Worm (Caenorhabditis elegans) whole organism, midembryonic: ENCODE data around the gene pkd-2.

ENCODE experiments used
- T22C8.4 ChIP-seq: fragments of 200-800 bp; sonication (Bioruptor generic); IDR thresholded peaks from 2 replicates; pipeline ENCODE4 v1.3.6; 2022; ENCODE audit warnings: missing genetic modification characterization, missing compliant biosample characterization
- cog-1 ChIP-seq: sonication (generic microtip); optimal IDR thresholded peaks from 2 replicates; lab custom pipeline; 2016; ENCODE audit warnings: missing genetic modification characterization, missing compliant biosample characterization
- flt-1 ChIP-seq: fragments of 200-800 bp; sonication (Bioruptor generic); IDR thresholded peaks from 2 replicates; pipeline ENCODE4 v1.3.6; 2022; ENCODE audit warnings: missing genetic modification characterization, missing compliant biosample characterization
- klf-2 ChIP-seq: fragments of 200-800 bp; sonication (Bioruptor generic); conservative IDR thresholded peaks from 2 replicates; pipeline ENCODE4 v1.3.6; 2022; ENCODE audit warnings: missing genetic modification reagents, missing genetic modification characterization, missing compliant biosample characterization
- ref-1 ChIP-seq: fragments of 200-800 bp; sonication (Bioruptor generic); conservative IDR thresholded peaks from 2 replicates; pipeline ENCODE4 v1.3.6; 2022; ENCODE audit warnings: missing genetic modification reagents, missing genetic modification characterization, missing compliant biosample characterization
- tab-1 ChIP-seq: fragments of 200-800 bp; sonication (Bioruptor generic); IDR thresholded peaks from 2 replicates; pipeline ENCODE4 v1.3.6; 2022; ENCODE audit warnings: missing genetic modification characterization, missing compliant biosample characterization
- ztf-23 ChIP-seq: fragments of 200-800 bp; sonication (Bioruptor generic); IDR thresholded peaks from 2 replicates; pipeline ENCODE4 v1.3.6; 2022; ENCODE audit warnings: missing genetic modification reagents, missing genetic modification characterization, missing compliant biosample characterization

- TF ChIP-seq ztf-23 (GFP tag; lab: Robert Waterston, UW), result no peak
- no peak for TF ChIP-seq flt-1
- no peak for TF ChIP-seq tab-1
- TF ChIP-seq cog-1 (tag; lab: Kevin White, UChicago), result no peak
- TF ChIP-seq T22C8.4 (GFP tag; lab: Robert Waterston, UW), result no peak
- TF ChIP-seq ref-1 (GFP tag; lab: Robert Waterston, UW), result no peak
- TF ChIP-seq klf-2 (GFP tag; lab: Robert Waterston, UW), result no peak
Measured at ce11 chrIV:15251075-15251474, 16.3 kb upstream of the pkd-2 start.
